Worm (Caenorhabditis elegans) whole organism, young adult: ENCODE results near the gene clec-80.

Experiments
- B0035.1 ChIP-seq: sonication (generic microtip); optimal IDR thresholded peaks from 2 replicates; lab custom pipeline; 2016; ENCODE audit warnings: missing genetic modification characterization, mild to moderate bottlenecking, missing compliant biosample characterization, missing genotype, missing genetic modification reagents
- B0261.1 ChIP-seq: sonication (generic microtip); optimal IDR thresholded peaks from 2 replicates; lab custom pipeline; 2016; ENCODE audit warnings: mild to moderate bottlenecking, missing genetic modification characterization, moderate library complexity, missing compliant biosample characterization
- F23B12.7 ChIP-seq: sonication (generic microtip); optimal IDR thresholded peaks from 2 replicates; lab custom pipeline; 2017; ENCODE audit warnings: missing genetic modification characterization, mild to moderate bottlenecking, missing compliant biosample characterization, antibody characterized with exemption, moderate library complexity; ENCODE audit not compliant: insufficient read depth
- F33H1.4 ChIP-seq: fragments of 200-800 bp; sonication (Bioruptor generic); IDR thresholded peaks from 2 replicates; pipeline ENCODE4 v1.3.6; 2022; ENCODE audit warnings: missing genetic modification reagents, missing genetic modification characterization, missing compliant biosample characterization
- F37B4.10 ChIP-seq: fragments of 200-800 bp; sonication (Bioruptor generic); IDR thresholded peaks from 2 replicates; pipeline ENCODE4 v1.3.6; 2022; ENCODE audit warnings: missing genetic modification characterization, missing compliant biosample characterization
- F52B5.7 ChIP-seq: sonication (generic microtip); optimal IDR thresholded peaks from 2 replicates; lab custom pipeline; 2016; ENCODE audit warnings: mild to moderate bottlenecking, missing genetic modification characterization, missing compliant biosample characterization
- F57C9.4 ChIP-seq: sonication (generic microtip); optimal IDR thresholded peaks from 2 replicates; lab custom pipeline; 2017; ENCODE audit warnings: mild to moderate bottlenecking, missing genetic modification characterization, missing compliant biosample characterization
- T26A5.8 ChIP-seq: sonication (generic microtip); optimal IDR thresholded peaks from 2 replicates; lab custom pipeline; 2016; ENCODE audit warnings: missing genetic modification characterization, missing compliant biosample characterization
- Y53F4B.3 ChIP-seq: fragments of 200-800 bp; sonication (Bioruptor generic); IDR thresholded peaks from 2 replicates; pipeline ENCODE4 v1.3.6; 2022; ENCODE audit warnings: missing genetic modification reagents, missing genetic modification characterization, missing compliant biosample characterization
- aptf-2 ChIP-seq: fragments of 200-800 bp; sonication (Bioruptor generic); conservative IDR thresholded peaks from 2 replicates; pipeline ENCODE4 v1.3.6; 2022; ENCODE audit warnings: missing genetic modification reagents, missing genetic modification characterization, missing compliant biosample characterization
- attf-6 ChIP-seq: fragments of 200-800 bp; sonication (Bioruptor generic); IDR thresholded peaks from 2 replicates; pipeline ENCODE4 v1.3.6; 2022; ENCODE audit warnings: missing genetic modification reagents, missing genetic modification characterization, missing compliant biosample characterization
- ccch-3 ChIP-seq: fragments of 200-800 bp; sonication (Bioruptor generic); optimal IDR thresholded peaks from 2 replicates; lab custom pipeline; 2018; ENCODE audit warnings: mild to moderate bottlenecking, missing genetic modification characterization, missing compliant biosample characterization
- cebp-2 ChIP-seq: fragments of 200-800 bp; sonication (Bioruptor generic); IDR thresholded peaks from 2 replicates; pipeline ENCODE4 v1.3.6; 2022; ENCODE audit warnings: missing genetic modification characterization, missing compliant biosample characterization
- ceh-100 ChIP-seq: fragments of 200-800 bp; sonication (Bioruptor generic); IDR thresholded peaks from 2 replicates; pipeline ENCODE4 v1.3.6; 2022; ENCODE audit warnings: missing genetic modification reagents, missing genetic modification characterization, missing compliant biosample characterization
- ceh-58 ChIP-seq: fragments of 200-800 bp; sonication (Bioruptor generic); IDR thresholded peaks from 2 replicates; pipeline ENCODE4 v1.3.6; 2022; ENCODE audit warnings: missing genetic modification characterization, missing compliant biosample characterization
- ceh-79 ChIP-seq: sonication (generic microtip); optimal IDR thresholded peaks from 2 replicates; lab custom pipeline; 2017; ENCODE audit warnings: mild to moderate bottlenecking, missing genetic modification characterization, missing compliant biosample characterization
- chd-7 ChIP-seq: sonication (generic microtip); optimal IDR thresholded peaks from 2 replicates; lab custom pipeline; 2016; ENCODE audit warnings: mild to moderate bottlenecking, missing genetic modification characterization, moderate library complexity, missing compliant biosample characterization
- dpff-1 ChIP-seq: sonication (generic microtip); optimal IDR thresholded peaks from 2 replicates; lab custom pipeline; 2017; ENCODE audit warnings: mild to moderate bottlenecking, missing genetic modification characterization, missing compliant biosample characterization
- efl-1 ChIP-seq: fragments of 150-350 bp; optimal IDR thresholded peaks from 2 replicates; lab custom pipeline; 2014; ENCODE audit warnings: missing biosample characterization, missing genetic modification reagents, missing genetic modification characterization
- hmg-20 ChIP-seq: fragments of 200-800 bp; sonication (Bioruptor generic); IDR thresholded peaks from 2 replicates; pipeline ENCODE4 v1.3.6; 2022; ENCODE audit warnings: missing genetic modification reagents, missing genetic modification characterization, missing compliant biosample characterization
- hsf-1 ChIP-seq: fragments of 200-800 bp; sonication (Bioruptor generic); IDR thresholded peaks from 2 replicates; pipeline ENCODE4 v1.3.6; 2022; ENCODE audit warnings: missing genetic modification reagents, missing genetic modification characterization, missing compliant biosample characterization
- lin-26 ChIP-seq: fragments of 200-800 bp; sonication (Bioruptor generic); IDR thresholded peaks from 2 replicates; pipeline ENCODE4 v1.3.6; 2022; ENCODE audit warnings: missing genetic modification reagents, missing genetic modification characterization, missing compliant biosample characterization
- lir-1 ChIP-seq: fragments of 200-800 bp; sonication (Bioruptor generic); conservative IDR thresholded peaks from 2 replicates; pipeline ENCODE4 v1.3.6; 2022; ENCODE audit warnings: missing genetic modification reagents, missing genetic modification characterization, missing compliant biosample characterization
- lsl-1 ChIP-seq: fragments of 200-800 bp; sonication (Bioruptor generic); optimal IDR thresholded peaks from 2 replicates; lab custom pipeline; 2018; ENCODE audit warnings: mild to moderate bottlenecking, missing genetic modification characterization, moderate library complexity, missing compliant biosample characterization
- madf-8 ChIP-seq: fragments of 200-800 bp; sonication (Bioruptor generic); conservative IDR thresholded peaks from 2 replicates; pipeline ENCODE4 v1.3.6; 2022; ENCODE audit warnings: missing genetic modification reagents, missing genetic modification characterization, missing compliant biosample characterization
- mel-28 ChIP-seq: sonication (generic microtip); optimal IDR thresholded peaks from 2 replicates; lab custom pipeline; 2016; ENCODE audit warnings: borderline replicate concordance, mild to moderate bottlenecking, missing genetic modification characterization, missing compliant biosample characterization
- mes-4 ChIP-seq: sonication (generic microtip); optimal IDR thresholded peaks from 2 replicates; lab custom pipeline; 2016; ENCODE audit warnings: missing genotype, missing genetic modification characterization, missing compliant biosample characterization
- mxl-1 ChIP-seq: sonication (generic microtip); optimal IDR thresholded peaks from 2 replicates; lab custom pipeline; 2016; ENCODE audit warnings: missing genetic modification characterization, missing compliant biosample characterization
- nhr-90 ChIP-seq: sonication (generic microtip); optimal IDR thresholded peaks from 2 replicates; lab custom pipeline; 2016; ENCODE audit warnings: missing genotype, mild to moderate bottlenecking, missing genetic modification characterization, missing compliant biosample characterization
- pbrm-1 ChIP-seq: fragments of 200-800 bp; sonication (Bioruptor generic); IDR thresholded peaks from 2 replicates; pipeline ENCODE4 v1.3.6; 2022; ENCODE audit warnings: missing genetic modification reagents, missing genetic modification characterization, missing compliant biosample characterization
- rec-8 ChIP-seq, 2 experiments: sonication (generic microtip); optimal IDR thresholded peaks; 2 replicates each; lab custom pipeline; 2016; ENCODE audit warnings: mild to moderate bottlenecking in 2 of 2, missing genetic modification characterization in 2 of 2, missing genetic modification reagents in 2 of 2, missing genotype in 2 of 2, missing biosample characterization in 1 of 2, missing compliant biosample characterization in 1 of 2, moderate library complexity in 1 of 2
- snpc-4 ChIP-seq, 5 experiments: fragments of 150-350 bp in 1 of 5; sonication (generic microtip) in 4 of 5; optimal IDR thresholded peaks; 2 replicates each; lab custom pipeline; 2014 to 2018; ENCODE audit warnings: missing genetic modification characterization in 5 of 5, missing biosample characterization in 3 of 5, antibody characterized with exemption in 2 of 5, mild to moderate bottlenecking in 2 of 5, missing compliant biosample characterization in 2 of 5, missing genotype in 2 of 5, moderate library complexity in 2 of 5, missing genetic modification reagents in 1 of 5
- tbp1 ChIP-seq: fragments of 200-800 bp; sonication (Bioruptor generic); optimal IDR thresholded peaks from 2 replicates; lab custom pipeline; 2018; ENCODE audit warnings: mild to moderate bottlenecking, missing genetic modification characterization, missing compliant biosample characterization
- tbx-9 ChIP-seq: sonication (generic microtip); optimal IDR thresholded peaks from 2 replicates; lab custom pipeline; 2016; ENCODE audit warnings: borderline replicate concordance, missing genetic modification characterization, inconsistent platforms, missing compliant biosample characterization
- tlf-1 ChIP-seq: fragments of 200-800 bp; sonication (Bioruptor generic); optimal IDR thresholded peaks from 2 replicates; lab custom pipeline; 2018; ENCODE audit warnings: mild to moderate bottlenecking, missing genetic modification characterization, missing compliant biosample characterization
- unc-62 ChIP-seq: fragments of 150-350 bp; optimal IDR thresholded peaks from 2 replicates; lab custom pipeline; 2014; ENCODE audit warnings: missing biosample characterization, missing genetic modification reagents, missing genetic modification characterization
- zfh-2 ChIP-seq: fragments of 200-800 bp; sonication (Bioruptor generic); conservative IDR thresholded peaks from 2 replicates; pipeline ENCODE4 v1.3.6; 2022; ENCODE audit warnings: missing genetic modification reagents, missing genetic modification characterization, missing compliant biosample characterization
- ztf-28 ChIP-seq: fragments of 200-800 bp; sonication (Bioruptor generic); IDR thresholded peaks from 2 replicates; pipeline ENCODE4 v1.3.6; 2022; ENCODE audit warnings: missing genetic modification reagents, missing genetic modification characterization, missing compliant biosample characterization

clec-80 gene

DNA sequence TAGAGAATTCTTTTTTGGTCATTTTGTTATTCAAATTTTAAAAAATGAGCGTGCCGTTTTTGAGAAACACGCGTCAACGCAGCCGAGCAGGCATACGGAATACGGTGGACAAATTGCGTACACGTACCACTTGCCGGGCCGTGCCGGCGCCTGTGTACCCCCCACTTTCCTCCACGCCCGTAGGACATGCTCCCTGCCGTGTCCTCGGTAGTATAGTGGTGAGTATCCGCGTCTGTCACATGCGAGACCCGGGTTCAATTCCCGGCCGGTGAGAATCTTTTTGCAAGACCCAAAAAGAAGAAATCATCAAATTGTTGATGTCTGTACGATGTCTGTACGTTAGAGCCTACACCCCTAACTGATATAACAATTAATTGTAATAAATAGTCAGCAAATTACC is 15.4 kb upstream of the clec-80 start (continued):
- TF ChIP-seq F23B12.7 (tag; lab: Kevin White, UChicago) (no peak), F57C9.4 (tag; lab: Kevin White, UChicago) (no peak), ccch-3 (no peak), mes-4 (tag; lab: Kevin White, UChicago) (peak; percentile 26), ceh-58 (GFP tag; lab: Robert Waterston, UW) (no peak), mel-28 (tag; lab: Kevin White, UChicago) (no peak), hsf-1 (GFP tag; lab: Robert Waterston, UW) (no peak), tlf-1 (no peak), tbx-9 (tag; lab: Kevin White, UChicago) (no peak), F33H1.4 (GFP tag; lab: Robert Waterston, UW) (peak; percentile 35; the same call in 1 of the 2 replicates), pbrm-1 (GFP tag; lab: Robert Waterston, UW) (0 out of 2 replicates have a peak, but pooled peaks have one; percentile 27), ceh-100 (GFP tag; lab: Robert Waterston, UW) (no peak), lin-26 (peak; percentile 75; the same call in 1 of the 2 replicates), ztf-28 (GFP tag; lab: Robert Waterston, UW) (peak; percentile 13; the same call in 1 of the 2 replicates), dpff-1 (no peak), chd-7 (peak; percentile 17), F52B5.7 (tag; lab: Kevin White, UChicago) (peak; percentile 4), lir-1 (GFP tag; lab: Robert Waterston, UW) (no peak), aptf-2 (no peak), Y53F4B.3 (GFP tag; lab: Robert Waterston, UW) (no peak), efl-1 (GFP tag; lab: Kevin White, UChicago) (no peak), unc-62 (GFP tag; lab: Kevin White, UChicago) (no peak), ceh-79 (no peak), attf-6 (GFP tag; lab: Robert Waterston, UW) (0 out of 2 replicates have a peak, but pooled peaks have one; percentile 30), cebp-2 (peak; percentile 33; the same call in 1 of the 2 replicates), B0261.1 (tag; lab: Kevin White, UChicago) (peak; percentile 70), T26A5.8 (tag; lab: Kevin White, UChicago) (no peak), tbp1 (peak; percentile 89), F37B4.10 (GFP tag; lab: Robert Waterston, UW) (no peak), madf-8 (no peak)

DNA sequence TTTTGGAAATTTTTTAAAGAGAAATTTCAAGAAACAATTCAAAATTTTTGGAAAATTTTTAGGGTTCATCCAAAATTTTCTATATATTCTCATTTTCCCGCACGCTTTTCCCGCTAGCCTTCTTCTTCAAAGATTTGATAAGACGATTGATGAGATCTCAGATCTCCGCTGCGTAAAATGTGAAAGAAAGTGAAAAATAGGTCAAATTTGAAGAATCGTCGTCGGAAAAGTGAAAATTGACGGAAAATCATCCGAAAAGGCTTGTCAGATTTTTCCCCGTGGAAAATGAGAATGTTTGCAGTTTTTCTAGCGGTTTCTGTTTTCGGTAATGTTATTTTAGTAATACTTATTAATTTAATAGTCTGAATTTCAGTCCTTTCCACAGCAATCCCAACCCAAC is 14.3 kb upstream of the clec-80 start, which contains the start of gene Y54G2A.76:
Gene Y54G2A.76, plus strand, starts transcription at position 203 of the 400 bp plus-strand sequence.
- TF ChIP-seq B0035.1 (tag; lab: Kevin White, UChicago): no peak
- TF ChIP-seq lsl-1 (GFP tag; lab: Kevin White, UChicago): no peak
- TF ChIP-seq hsf-1 (GFP tag; lab: Robert Waterston, UW): no peak
- TF ChIP-seq rec-8 (tag; optimal IDR thresholded peaks at IDR 0.05; lab: Kevin White, UChicago): no peak
- TF ChIP-seq hmg-20 (GFP tag; lab: Robert Waterston, UW): no peak
- no peak for TF ChIP-seq mxl-1 (tag; lab: Kevin White, UChicago)
- no peak for TF ChIP-seq F37B4.10 (GFP tag; lab: Robert Waterston, UW)
- TF ChIP-seq nhr-90 (tag; lab: Kevin White, UChicago): no peak
- TF ChIP-seq tbx-9 (tag; lab: Kevin White, UChicago): no peak

DNA sequence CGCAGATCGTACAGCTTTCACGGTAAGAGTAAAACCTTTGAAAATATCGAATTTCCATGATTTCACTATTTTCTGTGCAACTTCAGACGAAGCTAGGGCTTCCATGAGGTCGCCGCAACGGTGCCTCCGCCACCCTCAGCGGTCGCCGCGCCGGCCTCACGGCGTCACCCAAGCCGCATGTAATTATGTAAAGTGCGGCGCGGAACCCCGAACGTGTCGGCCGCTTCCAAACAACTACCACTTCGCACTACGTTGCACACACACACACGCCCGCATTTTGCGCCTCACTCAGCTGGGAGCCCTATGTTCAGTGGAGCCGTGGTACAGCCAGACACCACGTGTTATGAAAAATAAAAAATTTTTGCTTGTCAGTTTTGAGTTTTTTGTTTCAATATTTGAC is 6.5 kb upstream of the clec-80 start:
- TF ChIP-seq snpc-4 (GFP tag; optimal IDR thresholded peaks at IDR 0.05; lab: Kevin White, UChicago) (no peak), snpc-4 (tag; optimal IDR thresholded peaks at IDR 0.05; lab: Kevin White, UChicago) (peak in 2 of 4 experiments; percentile 65 to 88), chd-7 (peak; percentile 12), zfh-2 (GFP tag; lab: Robert Waterston, UW) (peak; percentile 79), ceh-100 (GFP tag; lab: Robert Waterston, UW) (no peak)
